Worm (Caenorhabditis elegans): Measurements from ENCODE around the gene C07G1.15.

DNA sequence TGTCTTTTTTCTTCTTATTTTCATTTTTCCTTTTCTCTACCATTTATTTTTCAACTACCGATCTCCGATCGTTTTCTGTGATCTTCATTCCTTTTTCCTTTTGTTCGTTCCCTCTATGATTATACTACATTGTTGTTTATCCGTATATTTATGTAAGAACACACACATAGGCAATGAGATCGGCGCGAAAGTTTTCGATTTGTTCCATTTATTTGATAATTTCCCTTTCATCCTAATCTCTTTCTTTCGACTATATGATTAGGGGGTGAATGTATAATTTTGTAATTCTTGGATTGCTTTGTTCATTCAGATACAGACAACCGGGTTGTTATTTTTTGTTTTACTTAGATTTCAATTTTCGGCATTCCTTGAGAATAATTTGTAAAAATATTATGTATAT lies 3.8 kb downstream of the C07G1.15 start:
- no peak for TF ChIP-seq T22C8.4 (GFP tag; IDR thresholded peaks at IDR 0.05)
- no peak for TF ChIP-seq tab-1 (GFP tag; IDR thresholded peaks at IDR 0.05)
- no peak for TF ChIP-seq klf-2 (GFP tag; conservative IDR thresholded peaks at IDR 0.05)
- TF ChIP-seq ztf-29 (GFP tag; IDR thresholded peaks at IDR 0.05) = no peak
- no peak for TF ChIP-seq flt-1 (GFP tag; IDR thresholded peaks at IDR 0.05)
- no peak for TF ChIP-seq ztf-23 (GFP tag; IDR thresholded peaks at IDR 0.05)
- TF ChIP-seq med-1 (GFP tag; optimal IDR thresholded peaks at IDR 0.05; ENCODE audit: insufficient read depth) = no peak
- no peak for TF ChIP-seq ref-1 (GFP tag; conservative IDR thresholded peaks at IDR 0.05)
